Fruit fly (Drosophila melanogaster): ENCODE results near the gene Gr93c.

The Gr93c gene

DNA sequence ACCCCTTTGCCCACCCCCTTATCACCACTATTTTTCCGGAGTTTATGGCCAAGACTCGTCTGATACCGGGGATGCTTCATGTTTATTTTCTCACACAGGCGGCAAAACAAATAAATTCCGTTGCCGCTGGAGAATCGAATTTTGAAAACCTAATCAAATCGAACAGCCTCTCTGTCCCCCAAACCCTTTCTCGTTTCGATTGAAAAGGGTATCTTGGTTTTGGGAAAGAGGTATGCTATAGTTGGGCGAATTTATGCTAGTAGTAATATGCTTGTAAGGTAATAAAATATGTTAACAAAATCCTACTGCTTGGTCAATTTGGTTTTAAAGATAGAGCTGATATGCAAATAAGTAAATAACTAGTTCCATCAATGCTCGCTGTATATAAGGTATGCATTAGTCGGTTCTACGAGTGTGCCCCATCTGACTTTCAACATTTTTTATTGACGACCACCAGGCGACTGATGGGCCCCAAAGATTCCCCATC is 17.0 kb downstream of the Gr93c start (continued):
- TF ChIP-seq tx (GFP tag; optimal IDR thresholded peaks at IDR 0.05): peak; percentile 80
- peak; percentile 59 for TF ChIP-seq zen (tag; optimal IDR thresholded peaks at IDR 0.05)
- TF ChIP-seq CG4730 (GFP tag; IDR thresholded peaks at IDR 0.05): peak; percentile 72
- TF ChIP-seq CG1602 (GFP tag; optimal IDR thresholded peaks at IDR 0.05): peak; percentile 79
- no peak for TF ChIP-seq B-H1 (GFP tag; IDR thresholded peaks at IDR 0.05)
- no peak for TF ChIP-seq Dbx (GFP tag; IDR thresholded peaks at IDR 0.05)
- no peak for TF ChIP-seq CG17912 (GFP tag; optimal IDR thresholded peaks at IDR 0.05)
- peak; percentile 21 for TF ChIP-seq eyg (GFP tag; optimal IDR thresholded peaks at IDR 0.05)
- no peak for TF ChIP-seq CG1832 (GFP tag; optimal IDR thresholded peaks at IDR 0.05)
- TF ChIP-seq CG14860 (GFP tag; IDR thresholded peaks at IDR 0.05; ENCODE audit: partially characterized antibody): peak; percentile 42; the same call in 1 of the 3 replicates
- no peak for TF ChIP-seq HHEX (GFP tag; optimal IDR thresholded peaks at IDR 0.05)
- peak; percentile 56 for TF ChIP-seq Bdp1 (GFP tag; optimal IDR thresholded peaks at IDR 0.05)
- peak; percentile 2 for TF ChIP-seq sima (GFP tag; optimal IDR thresholded peaks at IDR 0.05)
- peak; percentile 37 for TF ChIP-seq en (GFP tag; optimal IDR thresholded peaks at IDR 0.05)
- TF ChIP-seq D19B (GFP tag; optimal IDR thresholded peaks at IDR 0.05): peak; percentile 82
- peak; percentile 51; the same call in 1 of the 2 replicates for TF ChIP-seq ap (GFP tag; IDR thresholded peaks at IDR 0.05)
- no peak for TF ChIP-seq cad (GFP tag; optimal IDR thresholded peaks at IDR 0.05)
- 0 out of 3 replicates have a peak, but pooled peaks have one; percentile 12 for TF ChIP-seq CG16813 (GFP tag; IDR thresholded peaks at IDR 0.05; ENCODE audit: partially characterized antibody)
- peak; percentile 89 for TF ChIP-seq CG33557 (GFP tag; optimal IDR thresholded peaks at IDR 0.05)
- TF ChIP-seq CG16863 (GFP tag; optimal IDR thresholded peaks at IDR 0.05): peak; percentile 90
- peak; percentile 47 for TF ChIP-seq dm (GFP tag; optimal IDR thresholded peaks at IDR 0.05)
- no peak for TF ChIP-seq pros (GFP tag; optimal IDR thresholded peaks at IDR 0.05)
- no peak for TF ChIP-seq Tbp (GFP tag; optimal IDR thresholded peaks at IDR 0.05)
- peak; percentile 76 for TF ChIP-seq CG10366 (GFP tag; IDR thresholded peaks at IDR 0.05)
- no peak for TF ChIP-seq CG15479 (GFP tag; optimal IDR thresholded peaks at IDR 0.05)
- TF ChIP-seq dpn (GFP tag; optimal IDR thresholded peaks at IDR 0.05): peak; percentile 65 to 69
- TF ChIP-seq CG6254 (GFP tag; optimal IDR thresholded peaks at IDR 0.05): peak; percentile 69
- no peak for TF ChIP-seq CG6175 (GFP tag; IDR thresholded peaks at IDR 0.05)
- TF ChIP-seq CG4282 (GFP tag; optimal IDR thresholded peaks at IDR 0.05): peak; percentile 52
- no peak for TF ChIP-seq ato (GFP tag; IDR thresholded peaks at IDR 0.05; ENCODE audit: partially characterized antibody)
- TF ChIP-seq jing (GFP tag; optimal IDR thresholded peaks at IDR 0.05): peak; percentile 71
- TF ChIP-seq crc (GFP tag; optimal IDR thresholded peaks at IDR 0.05): peak; percentile 57
- peak; percentile 78 to 91 for TF ChIP-seq chif (GFP tag; optimal IDR thresholded peaks at IDR 0.05)
- no peak for TF ChIP-seq CkIIα-i1 (GFP tag; IDR thresholded peaks at IDR 0.05)
- peak; percentile 40 for TF ChIP-seq E2f1 (GFP tag; IDR thresholded peaks at IDR 0.05)
- no peak for TF ChIP-seq BtbVII (GFP tag; optimal IDR thresholded peaks at IDR 0.05)
- TF ChIP-seq caup (GFP tag; optimal IDR thresholded peaks at IDR 0.05; ENCODE audit: severe bottlenecking): no peak
- peak; percentile 48 for TF ChIP-seq CG11247 (GFP tag; IDR thresholded peaks at IDR 0.05)
- no peak for TF ChIP-seq CG8478 (optimal IDR thresholded peaks at IDR 0.05)
- peak; percentile 80 for TF ChIP-seq CG7839 (tag; optimal IDR thresholded peaks at IDR 0.05)
- no peak for TF ChIP-seq amos (GFP tag; IDR thresholded peaks at IDR 0.05; ENCODE audit: partially characterized antibody)
- peak; percentile 14 for TF ChIP-seq kay (GFP tag; optimal IDR thresholded peaks at IDR 0.05)
- no peak for TF ChIP-seq vnd (GFP tag; IDR thresholded peaks at IDR 0.05; ENCODE audit: partially characterized antibody)
- TF ChIP-seq CG3163 (GFP tag; optimal IDR thresholded peaks at IDR 0.05): peak; percentile 53
- peak; percentile 79; the same call in 2 of the 3 replicates for TF ChIP-seq gce (GFP tag; IDR thresholded peaks at IDR 0.05)
- no peak for TF ChIP-seq CG7271 (tag; optimal IDR thresholded peaks at IDR 0.05)
- peak; percentile 78 for TF ChIP-seq CG4820 (GFP tag; optimal IDR thresholded peaks at IDR 0.05)
- TF ChIP-seq Rfx (GFP tag; IDR thresholded peaks at IDR 0.05): peak; percentile 27; the same call in 1 of the 2 replicates
- peak in 1 of 2 experiments; percentile 95 for TF ChIP-seq eve (GFP tag; optimal IDR thresholded peaks at IDR 0.05)
- peak; percentile 74 for TF ChIP-seq CG4707 (GFP tag; optimal IDR thresholded peaks at IDR 0.05)
- no peak for TF ChIP-seq CG10431 (GFP tag; optimal IDR thresholded peaks at IDR 0.05)

Measured in whole organism, embryonic.